In the genomic region with DNA sequence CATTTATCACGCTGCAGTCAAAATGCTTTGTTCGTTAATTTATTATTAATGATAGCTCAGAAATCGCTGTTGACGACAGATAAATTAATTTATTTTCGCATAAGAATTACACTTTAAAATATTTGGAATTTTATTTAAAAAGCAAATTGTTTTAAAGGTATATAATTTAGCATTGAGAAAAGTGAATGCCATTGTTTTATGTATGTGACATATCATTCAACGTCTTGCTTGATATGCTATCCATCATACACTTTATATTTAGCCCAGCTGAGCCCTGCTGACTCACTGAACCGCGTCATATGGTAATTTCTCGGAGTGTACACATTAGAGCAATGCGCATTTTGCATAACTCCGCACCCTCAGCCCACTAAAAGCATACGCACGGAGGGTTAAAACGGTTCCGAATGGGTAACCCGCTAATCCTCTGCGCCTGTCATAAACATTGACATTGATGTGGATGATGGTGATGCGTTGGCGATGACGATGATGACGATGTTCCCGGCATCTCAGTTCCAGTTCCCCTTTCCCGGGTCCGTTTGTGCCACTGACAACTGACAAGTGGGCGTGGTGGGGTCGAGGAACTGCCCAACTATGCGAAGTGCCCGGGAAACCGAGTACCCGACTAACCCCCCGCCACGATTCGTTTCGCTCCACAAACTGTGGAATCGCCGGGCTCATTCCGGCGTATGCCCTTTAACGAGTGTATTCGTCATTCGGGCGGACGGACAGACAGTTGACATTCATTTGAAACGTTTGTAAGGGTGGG, we compare ENCODE assay signal across 3 fruit fly cellular contexts.
A peak's percentile ranks its signal among the peaks of the same experiment; 100 is the strongest.
TF ChIP-seq lines count a peak whose summit lies in the region.

No protein-coding gene starts in this region.

- TF ChIP-seq CTCF in whole organism, embryonic (GFP tag; optimal IDR thresholded peaks at IDR 0.05; lab: Kevin White, UChicago), result no peak

TF ChIP-seq in whole organism, embryonic, 481 proteins besides CTCF, POLR2A, EP300 and RAD21 (continues in another document):
- TF ChIP-seq fd96Cb (tag; optimal IDR thresholded peaks at IDR 0.05; lab: Kevin White, UChicago) (peak; percentile 31), CG9932 (GFP tag; IDR thresholded peaks at IDR 0.05; lab: Robert Waterston, UW) (no peak), Fer2 (tag; optimal IDR thresholded peaks at IDR 0.05; lab: Kevin White, UChicago) (no peak), Xrp1 (GFP tag; IDR thresholded peaks at IDR 0.05; lab: Robert Waterston, UW) (0 out of 2 replicates have a peak, but pooled peaks have one; percentile 8), Hey (tag; optimal IDR thresholded peaks at IDR 0.05; lab: Kevin White, UChicago) (peak; percentile 67), CG17359 (tag; optimal IDR thresholded peaks at IDR 0.05; lab: Kevin White, UChicago) (peak; percentile 5), Dfd (GFP tag; optimal IDR thresholded peaks at IDR 0.05; lab: Kevin White, UChicago) (no peak), abd-A (tag; optimal IDR thresholded peaks at IDR 0.05; lab: Kevin White, UChicago) (peak; percentile 59), dmrt11E (tag; optimal IDR thresholded peaks at IDR 0.05; lab: Kevin White, UChicago) (peak; percentile 25), salm (tag; optimal IDR thresholded peaks at IDR 0.05; lab: Kevin White, UChicago) (no peak), org-1 (GFP tag; optimal IDR thresholded peaks at IDR 0.05; lab: Kevin White, UChicago) (no peak), Deaf1 (tag; optimal IDR thresholded peaks at IDR 0.05; lab: Kevin White, UChicago) (peak; percentile 44), CG10959 (GFP tag; IDR thresholded peaks at IDR 0.05; lab: Robert Waterston, UW) (no peak), Ssrp (tag; optimal IDR thresholded peaks at IDR 0.05; lab: Kevin White, UChicago) (peak; percentile 11), gce (GFP tag; IDR thresholded peaks at IDR 0.05; lab: Robert Waterston, UW) (no peak), D (optimal IDR thresholded peaks at IDR 0.05; lab: Kevin White, UChicago) (no peak), D (GFP tag; optimal IDR thresholded peaks at IDR 0.05; lab: Kevin White, UChicago) (peak; percentile 55), CG7556 (GFP tag; optimal IDR thresholded peaks at IDR 0.05; lab: Kevin White, UChicago) (peak; percentile 3), CG14710 (tag; optimal IDR thresholded peaks at IDR 0.05; lab: Kevin White, UChicago) (peak; percentile 50), CG4424 (GFP tag; optimal IDR thresholded peaks at IDR 0.05; lab: Kevin White, UChicago) (peak; percentile 34), Sin3A (optimal IDR thresholded peaks at IDR 0.05; lab: Kevin White, UChicago) (no peak), CG18599 (GFP tag; optimal IDR thresholded peaks at IDR 0.05; lab: Kevin White, UChicago) (peak; percentile 13), zf30C (GFP tag; optimal IDR thresholded peaks at IDR 0.05; lab: Kevin White, UChicago) (peak; percentile 7), CG11456 (GFP tag; IDR thresholded peaks at IDR 0.05; lab: Robert Waterston, UW) (0 out of 3 replicates have a peak, but pooled peaks have one; percentile 13), CG11695 (GFP tag; IDR thresholded peaks at IDR 0.05; lab: Robert Waterston, UW) (0 out of 3 replicates have a peak, but pooled peaks have one; percentile 5), CG4404 (GFP tag; IDR thresholded peaks at IDR 0.05; lab: Robert Waterston, UW) (0 out of 2 replicates have a peak, but pooled peaks have one; percentile 17)

TF ChIP-seq in whole organism, prepupa, 60 proteins besides CTCF, POLR2A, EP300 and RAD21:
- TF ChIP-seq CG32006 (GFP tag; optimal IDR thresholded peaks at IDR 0.05; lab: Kevin White, UChicago) (peak; percentile 2), Eip78C (GFP tag; lab: Kevin White, UChicago) (peak; percentile 25), Hr39 (GFP tag; optimal IDR thresholded peaks at IDR 0.05; lab: Kevin White, UChicago) (no peak), Ets96B (tag; optimal IDR thresholded peaks at IDR 0.05; lab: Kevin White, UChicago) (peak; percentile 29), dsx (GFP tag; optimal IDR thresholded peaks at IDR 0.05; lab: Kevin White, UChicago; ENCODE audit: poor library complexity, severe bottlenecking) (no peak), CG10669 (GFP tag; optimal IDR thresholded peaks at IDR 0.05; lab: Kevin White, UChicago) (peak; percentile 12), CG6808 (GFP tag; optimal IDR thresholded peaks at IDR 0.05; lab: Kevin White, UChicago) (peak; percentile 9)

TF ChIP-seq in whole organism, pupa, 21 proteins besides CTCF, POLR2A, EP300 and RAD21:
- TF ChIP-seq CG13204 (GFP tag; optimal IDR thresholded peaks at IDR 0.05; lab: Kevin White, UChicago) (no peak), CG17806 (tag; optimal IDR thresholded peaks at IDR 0.05; lab: Kevin White, UChicago) (peak; percentile 7), Ets98B (GFP tag; IDR thresholded peaks at IDR 0.05; lab: Robert Waterston, UW) (no peak), CG10348 (GFP tag; IDR thresholded peaks at IDR 0.05; lab: Robert Waterston, UW) (no peak), CG12605 (GFP tag; IDR thresholded peaks at IDR 0.05; lab: Robert Waterston, UW) (no peak), CG4496 (GFP tag; IDR thresholded peaks at IDR 0.05; lab: Robert Waterston, UW) (no peak), CG8301 (tag; optimal IDR thresholded peaks at IDR 0.05; lab: Kevin White, UChicago) (no peak), fd96Ca (GFP tag; IDR thresholded peaks at IDR 0.05; lab: Robert Waterston, UW) (no peak), D1 (tag; optimal IDR thresholded peaks at IDR 0.05; lab: Kevin White, UChicago) (no peak), CG14655 (GFP tag; optimal IDR thresholded peaks at IDR 0.05; lab: Kevin White, UChicago) (peak; percentile 8), Snoo (tag; optimal IDR thresholded peaks at IDR 0.05; lab: Kevin White, UChicago) (no peak), CG8159 (tag; optimal IDR thresholded peaks at IDR 0.05; lab: Kevin White, UChicago) (peak; percentile 39), Pif1A (GFP tag; optimal IDR thresholded peaks at IDR 0.05; lab: Kevin White, UChicago) (no peak), gl (tag; optimal IDR thresholded peaks at IDR 0.05; lab: Kevin White, UChicago) (no peak), CG15710 (tag; optimal IDR thresholded peaks at IDR 0.05; lab: Kevin White, UChicago) (peak; percentile 5), EcR (GFP tag; optimal IDR thresholded peaks at IDR 0.05; lab: Kevin White, UChicago) (no peak), Pif1B (GFP tag; optimal IDR thresholded peaks at IDR 0.05; lab: Kevin White, UChicago) (no peak), CG9948 (tag; optimal IDR thresholded peaks at IDR 0.05; lab: Kevin White, UChicago) (peak; percentile 3), rn (GFP tag; IDR thresholded peaks at IDR 0.05; lab: Robert Waterston, UW) (no peak), CG34367 (tag; optimal IDR thresholded peaks at IDR 0.05; lab: Kevin White, UChicago) (no peak), CG32121 (GFP tag; IDR thresholded peaks at IDR 0.05; lab: Robert Waterston, UW) (no peak)
